Worm (Caenorhabditis elegans): ENCODE measurements around the gene fbxa-69.

DNA sequence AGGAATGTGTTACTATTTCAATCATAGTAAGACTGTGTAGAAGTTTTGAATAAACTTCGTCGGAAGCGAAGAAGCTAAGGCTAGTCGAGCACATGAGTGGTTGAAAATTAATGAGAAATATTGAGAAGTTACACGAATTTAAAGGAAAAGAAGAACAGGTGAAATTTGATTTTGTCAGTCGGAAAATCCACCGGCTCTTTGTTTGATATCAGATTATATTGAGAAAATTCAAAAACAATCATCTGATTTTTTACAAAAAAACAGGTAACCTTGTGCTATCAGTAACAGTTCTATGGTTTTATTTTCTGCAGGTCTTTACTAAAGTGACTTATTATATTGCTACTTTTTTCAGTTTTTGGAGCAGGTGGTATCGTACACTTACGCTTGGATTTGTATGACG is 42.5 kb upstream of the fbxa-69 start, which contains the start of gene srh-148:
- TF ChIP-seq ceh-28 (tag; optimal IDR thresholded peaks at IDR 0.05) (no peak), nhr-28 (tag; optimal IDR thresholded peaks at IDR 0.05) (no peak), aly-2 (tag; optimal IDR thresholded peaks at IDR 0.05) (no peak), unc-130 (GFP tag; optimal IDR thresholded peaks at IDR 0.05) (no peak), egl-27 (tag; optimal IDR thresholded peaks at IDR 0.05) (no peak), F10B5.3 (tag; optimal IDR thresholded peaks at IDR 0.05) (no peak)
